Fruit fly (Drosophila melanogaster): ENCODE results near the gene Strip.

- TF ChIP-seq usp (GFP tag; optimal IDR thresholded peaks at IDR 0.05) (no peak), Dll (optimal IDR thresholded peaks at IDR 0.05) (no peak)
These were observed 45.4 kb upstream of the Strip start, which contains the start of the genes Ythdc1 and CG12010 for dm6 chr3L:3373994-3374623.

Measured in whole organism.